Fruit fly (Drosophila melanogaster) whole organism, embryonic: Measurements from ENCODE around the gene CAH9.

ENCODE experiments used
- BEAF-32 ChIP-seq: fragments of 200-800 bp; sonication (Bioruptor generic); optimal IDR thresholded peaks from 3 replicates; lab custom pipeline; 2017; ENCODE audit warnings: missing biosample characterization, missing genetic modification characterization, mild to moderate bottlenecking, moderate library complexity, missing genetic modification reagents
- C15 ChIP-seq: fragments of 200-800 bp; sonication (Bioruptor generic); IDR thresholded peaks from 3 replicates; pipeline ENCODE4 v1.3.6; 2022; ENCODE audit warnings: missing biosample characterization, missing genetic modification characterization
- CG10209 ChIP-seq: fragments of 200-800 bp; sonication (Bioruptor generic); optimal IDR thresholded peaks from 3 replicates; lab custom pipeline; 2017; ENCODE audit warnings: missing biosample characterization, mild to moderate bottlenecking, missing genetic modification characterization, missing genetic modification reagents
- CG10267 ChIP-seq: fragments of 200-800 bp; sonication (Bioruptor generic); optimal IDR thresholded peaks from 2 replicates; lab custom pipeline; 2018; ENCODE audit warnings: missing biosample characterization, mild to moderate bottlenecking, missing genetic modification characterization, moderate library complexity
- CG10565 ChIP-seq: fragments of 200-800 bp; sonication (Bioruptor generic); optimal IDR thresholded peaks from 3 replicates; lab custom pipeline; 2016; ENCODE audit warnings: missing biosample characterization, mild to moderate bottlenecking, missing genetic modification characterization
- CG11247 ChIP-seq: fragments of 200-800 bp; sonication (Bioruptor generic); IDR thresholded peaks from 2 replicates; pipeline ENCODE4 v1.3.6; 2022; ENCODE audit warnings: missing biosample characterization, missing genetic modification characterization
- CG14441 ChIP-seq: fragments of 200-800 bp; sonication (Bioruptor generic); IDR thresholded peaks from 2 replicates; pipeline ENCODE4 v1.3.6; 2022; ENCODE audit warnings: missing biosample characterization, missing genetic modification characterization
- CG14710 ChIP-seq: fragments of 200-800 bp; sonication (Bioruptor generic); optimal IDR thresholded peaks from 3 replicates; lab custom pipeline; 2019; ENCODE audit warnings: missing biosample characterization, mild to moderate bottlenecking, missing genetic modification characterization, moderate library complexity
- CG18011 ChIP-seq: fragments of 200-800 bp; sonication (Bioruptor generic); optimal IDR thresholded peaks from 2 replicates; lab custom pipeline; 2017; ENCODE audit warnings: missing biosample characterization, missing genetic modification characterization, mild to moderate bottlenecking, moderate library complexity, missing genotype
- CG1832 ChIP-seq: fragments of 200-800 bp; sonication (Bioruptor generic); optimal IDR thresholded peaks from 2 replicates; lab custom pipeline; 2017; ENCODE audit warnings: missing biosample characterization, mild to moderate bottlenecking, missing genetic modification characterization, inconsistent platforms
- CG30431 ChIP-seq: fragments of 200-800 bp; sonication (Bioruptor generic); optimal IDR thresholded peaks from 2 replicates; lab custom pipeline; 2017; ENCODE audit warnings: missing biosample characterization, missing genetic modification characterization
- CG3065 ChIP-seq: fragments of 200-800 bp; sonication (Bioruptor generic); optimal IDR thresholded peaks from 2 replicates; lab custom pipeline; 2016; ENCODE audit warnings: missing biosample characterization, missing genetic modification characterization
- CG33213 ChIP-seq: fragments of 200-800 bp; sonication (Bioruptor generic); optimal IDR thresholded peaks from 3 replicates; lab custom pipeline; 2016; ENCODE audit warnings: missing biosample characterization, missing genetic modification characterization
- CG34376 ChIP-seq: fragments of 200-800 bp; sonication (Bioruptor generic); optimal IDR thresholded peaks from 2 replicates; lab custom pipeline; 2018; ENCODE audit warnings: missing biosample characterization, mild to moderate bottlenecking, missing genetic modification characterization
- CG4328 ChIP-seq: fragments of 200-800 bp; sonication (Bioruptor generic); optimal IDR thresholded peaks from 3 replicates; lab custom pipeline; 2017; ENCODE audit warnings: missing biosample characterization, missing genetic modification reagents, missing genetic modification characterization
- CG5180 ChIP-seq: fragments of 200-800 bp; sonication (Bioruptor generic); optimal IDR thresholded peaks from 3 replicates; lab custom pipeline; 2017; ENCODE audit warnings: missing biosample characterization, missing genetic modification characterization, mild to moderate bottlenecking, moderate library complexity, missing genetic modification reagents
- CG5953 ChIP-seq: fragments of 200-800 bp; sonication (Bioruptor generic); IDR thresholded peaks from 2 replicates; pipeline ENCODE4 v1.3.6; 2022; ENCODE audit warnings: missing biosample characterization, missing genetic modification characterization
- CG6254 ChIP-seq: fragments of 200-800 bp; sonication (Bioruptor generic); optimal IDR thresholded peaks from 3 replicates; lab custom pipeline; 2017; ENCODE audit warnings: mild to moderate bottlenecking, missing biosample characterization, missing genetic modification reagents, missing genetic modification characterization
- CG6683 ChIP-seq: fragments of 200-800 bp; sonication (Bioruptor generic); optimal IDR thresholded peaks from 2 replicates; lab custom pipeline; 2017; ENCODE audit warnings: missing biosample characterization, mild to moderate bottlenecking, missing genetic modification characterization, missing genetic modification reagents
- CG6854 ChIP-seq: fragments of 200-800 bp; sonication (Bioruptor generic); optimal IDR thresholded peaks from 3 replicates; lab custom pipeline; 2017; ENCODE audit warnings: missing biosample characterization, mild to moderate bottlenecking, missing genetic modification characterization
- CG7786 ChIP-seq: fragments of 200-800 bp; sonication (Bioruptor generic); optimal IDR thresholded peaks from 2 replicates; lab custom pipeline; 2016; ENCODE audit warnings: missing biosample characterization, missing genetic modification characterization
- CG8290 ChIP-seq, 3 experiments: fragments of 200-800 bp; sonication (Bioruptor generic); optimal IDR thresholded peaks; 2 replicates each; lab custom pipeline; 2016 to 2019; ENCODE audit warnings: missing biosample characterization in 3 of 3, missing genetic modification characterization in 3 of 3, mild to moderate bottlenecking in 2 of 3, moderate library complexity in 1 of 3
- CG8765 ChIP-seq: fragments of 200-800 bp; sonication (Bioruptor generic); IDR thresholded peaks from 2 replicates; pipeline ENCODE4 v1.3.6; 2022; ENCODE audit warnings: missing biosample characterization, missing genetic modification characterization
- CG9215 ChIP-seq: fragments of 200-800 bp; sonication (Bioruptor generic); IDR thresholded peaks from 2 replicates; pipeline ENCODE4 v1.3.6; 2022; ENCODE audit warnings: missing biosample characterization, missing genetic modification characterization
- D ChIP-seq, 2 experiments: fragments of 200-800 bp in 1 of 2; fragments of >200 bp in 1 of 2; sonication (Bioruptor generic) in 1 of 2; optimal IDR thresholded peaks; 2 replicates in 1 of 2; 3 replicates in 1 of 2; lab custom pipeline; 2017; ENCODE audit warnings: mild to moderate bottlenecking in 1 of 2, missing biosample characterization in 1 of 2, missing genetic modification characterization in 1 of 2, missing genetic modification reagents in 1 of 2
- Dll ChIP-seq: fragments of 200-800 bp; sonication (Bioruptor generic); IDR thresholded peaks from 4 replicates; pipeline ENCODE4 v1.3.6; 2022; ENCODE audit warnings: missing biosample characterization, missing genetic modification characterization; ENCODE audit not compliant: partially characterized antibody
- Ets97D ChIP-seq: fragments of 200-800 bp; sonication (Bioruptor generic); optimal IDR thresholded peaks from 3 replicates; lab custom pipeline; 2016; ENCODE audit warnings: missing biosample characterization, missing genetic modification characterization
- Fer2 ChIP-seq: fragments of 200-800 bp; sonication (Bioruptor generic); optimal IDR thresholded peaks from 2 replicates; lab custom pipeline; 2018; ENCODE audit warnings: missing biosample characterization, mild to moderate bottlenecking, missing genetic modification characterization, moderate library complexity
- Hmr ChIP-seq: fragments of 200-800 bp; sonication (Bioruptor generic); optimal IDR thresholded peaks from 3 replicates; lab custom pipeline; 2017; ENCODE audit warnings: mild to moderate bottlenecking, missing biosample characterization, missing genetic modification reagents, missing genetic modification characterization
- Hr3 ChIP-seq: fragments of 200-800 bp; sonication (Bioruptor generic); optimal IDR thresholded peaks from 3 replicates; lab custom pipeline; 2016; ENCODE audit warnings: missing biosample characterization, missing genetic modification characterization
- Jarid2 ChIP-seq: fragments of 200-800 bp; sonication (Bioruptor generic); optimal IDR thresholded peaks from 3 replicates; lab custom pipeline; 2017; ENCODE audit warnings: mild to moderate bottlenecking, missing biosample characterization, missing genetic modification reagents, missing genetic modification characterization
- NC2α ChIP-seq: fragments of 200-800 bp; sonication (Bioruptor generic); optimal IDR thresholded peaks from 2 replicates; lab custom pipeline; 2016; ENCODE audit warnings: missing biosample characterization, missing genetic modification characterization
- TFAM ChIP-seq: fragments of 200-800 bp; sonication (Bioruptor generic); optimal IDR thresholded peaks from 2 replicates; lab custom pipeline; 2017; ENCODE audit warnings: missing biosample characterization, missing genetic modification characterization, inconsistent platforms
- Usf ChIP-seq: fragments of 200-800 bp; sonication (Bioruptor generic); optimal IDR thresholded peaks from 2 replicates; lab custom pipeline; 2017; ENCODE audit warnings: missing genotype, missing biosample characterization, missing genetic modification characterization
- bsh ChIP-seq, 2 experiments: fragments of 200-800 bp; sonication (Bioruptor generic); optimal IDR thresholded peaks; 2 replicates each; lab custom pipeline; 2017 to 2018; ENCODE audit warnings: mild to moderate bottlenecking in 2 of 2, missing biosample characterization in 2 of 2, missing genetic modification characterization in 2 of 2, moderate library complexity in 1 of 2
- ems ChIP-seq: fragments of 200-800 bp; sonication (Bioruptor generic); optimal IDR thresholded peaks from 3 replicates; lab custom pipeline; 2016; ENCODE audit warnings: missing biosample characterization, missing genetic modification characterization
- fd102C ChIP-seq: fragments of 200-800 bp; sonication (Bioruptor generic); optimal IDR thresholded peaks from 2 replicates; lab custom pipeline; 2018; ENCODE audit warnings: missing biosample characterization, mild to moderate bottlenecking, missing genetic modification characterization, moderate library complexity
- gcm2 ChIP-seq: fragments of 200-800 bp; sonication (Bioruptor generic); optimal IDR thresholded peaks from 2 replicates; lab custom pipeline; 2016; ENCODE audit warnings: missing biosample characterization, missing genetic modification characterization
- h ChIP-seq: fragments of >200 bp; optimal IDR thresholded peaks from 2 replicates; lab custom pipeline; 2017
- inv ChIP-seq: fragments of 200-800 bp; sonication (Bioruptor generic); IDR thresholded peaks from 2 replicates; pipeline ENCODE4 v1.3.6; 2022; ENCODE audit warnings: missing biosample characterization, missing genetic modification characterization; ENCODE audit not compliant: partially characterized antibody
- org-1 ChIP-seq: fragments of 200-800 bp; sonication (Bioruptor generic); optimal IDR thresholded peaks from 2 replicates; lab custom pipeline; 2017; ENCODE audit warnings: missing biosample characterization, missing genetic modification characterization
- otp ChIP-seq: fragments of 200-800 bp; sonication (Bioruptor generic); IDR thresholded peaks from 3 replicates; pipeline ENCODE4, ENCODE4 v1.3.6; 2022; ENCODE audit warnings: missing biosample characterization, missing genetic modification characterization
- prd ChIP-seq, 3 experiments: fragments of >200 bp in 2 of 3; fragments of 200-800 bp in 1 of 3; sonication (Bioruptor generic) in 1 of 3; optimal IDR thresholded peaks in 2 of 3; IDR thresholded peaks in 1 of 3; 2 replicates in 2 of 3; 3 replicates in 1 of 3; pipeline versions ENCODE4 v1.3.6 to Lab custom; 2017 to 2022; ENCODE audit warnings: missing biosample characterization in 1 of 3, missing genetic modification characterization in 1 of 3
- psq ChIP-seq: fragments of 200-800 bp; sonication (Bioruptor generic); optimal IDR thresholded peaks from 2 replicates; lab custom pipeline; 2017; ENCODE audit warnings: missing biosample characterization, missing genetic modification characterization
- seq ChIP-seq: fragments of 200-800 bp; sonication (Bioruptor generic); IDR thresholded peaks from 2 replicates; pipeline ENCODE4 v1.3.6; 2022; ENCODE audit warnings: missing biosample characterization, missing genetic modification characterization
- so ChIP-seq: fragments of 200-800 bp; sonication (Bioruptor generic); IDR thresholded peaks from 3 replicates; pipeline ENCODE4 v1.3.6; 2022; ENCODE audit warnings: missing biosample characterization, missing genetic modification characterization
- ssp ChIP-seq: fragments of 200-800 bp; sonication (Bioruptor generic); IDR thresholded peaks from 2 replicates; pipeline ENCODE4 v1.3.6; 2022; ENCODE audit warnings: missing biosample characterization, missing genetic modification characterization
- unpg ChIP-seq: fragments of 200-800 bp; sonication (Bioruptor generic); optimal IDR thresholded peaks from 3 replicates; lab custom pipeline; 2018; ENCODE audit warnings: missing biosample characterization, mild to moderate bottlenecking, missing genetic modification characterization, moderate library complexity
- vvl ChIP-seq: fragments of 200-800 bp; sonication (Bioruptor generic); IDR thresholded peaks from 2 replicates; pipeline ENCODE4 v1.3.6; 2022; ENCODE audit warnings: missing biosample characterization, missing genetic modification characterization

Gene CAH9

DNA sequence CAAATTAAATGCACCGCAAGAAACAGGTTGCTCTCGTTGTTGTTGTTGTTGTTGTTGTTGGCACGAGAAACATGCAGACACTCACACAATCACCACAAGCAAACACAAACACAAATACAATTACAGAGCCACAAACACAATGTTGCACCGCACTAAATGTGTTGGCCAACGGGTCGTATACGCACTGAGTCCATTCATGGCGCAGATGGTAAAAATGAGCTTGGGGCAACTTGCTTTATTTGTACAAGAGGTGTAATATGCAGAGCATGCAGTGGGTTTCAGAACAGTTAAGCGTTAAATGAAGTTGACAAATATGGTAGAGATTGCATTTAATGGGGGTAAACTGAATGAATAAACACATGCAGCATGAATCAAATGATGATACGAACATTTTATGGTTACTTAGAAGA, 31.9 kb upstream of the CAH9 start (continued):
- peak; percentile 10 for TF ChIP-seq CG10267 (tag; lab: Kevin White, UChicago)
- TF ChIP-seq gcm2, result no peak
- TF ChIP-seq inv (GFP tag; lab: Robert Waterston, UW), result no peak
- TF ChIP-seq CG7786 (GFP tag; lab: Kevin White, UChicago), result no peak
- no peak for TF ChIP-seq CG6854
- TF ChIP-seq CG10209 (GFP tag; lab: Kevin White, UChicago), result peak; percentile 11
- no peak for TF ChIP-seq CG34376 (GFP tag; lab: Kevin White, UChicago)
- peak; percentile 28 for TF ChIP-seq unpg (GFP tag; lab: Kevin White, UChicago)
- TF ChIP-seq CG8290 (GFP tag; optimal IDR thresholded peaks at IDR 0.05; lab: Kevin White, UChicago), result peak; percentile 26
- TF ChIP-seq CG8290 (tag; optimal IDR thresholded peaks at IDR 0.05; lab: Kevin White, UChicago), result peak; percentile 25 to 38
- TF ChIP-seq seq (GFP tag; lab: Robert Waterston, UW), result no peak; the same call in 1 of the 2 replicates
- 0 out of 3 replicates have a peak, but pooled peaks have one; percentile 50 for TF ChIP-seq otp
- TF ChIP-seq Jarid2 (GFP tag; lab: Kevin White, UChicago), result no peak
- TF ChIP-seq TFAM (GFP tag; lab: Kevin White, UChicago), result peak; percentile 10
- TF ChIP-seq prd (optimal IDR thresholded peaks at IDR 0.05; lab: Kevin White, UChicago), result no peak
- no peak for TF ChIP-seq prd (GFP tag; IDR thresholded peaks at IDR 0.05; lab: Robert Waterston, UW)
- no peak for TF ChIP-seq CG9215
- TF ChIP-seq CG6683 (GFP tag; lab: Kevin White, UChicago), result peak; percentile 10
- TF ChIP-seq vvl, result peak; percentile 41; the same call in 1 of the 2 replicates
- peak; percentile 57 for TF ChIP-seq CG5953 (GFP tag; lab: Robert Waterston, UW)
- peak in 1 of 2 experiments; percentile 68 for TF ChIP-seq bsh (GFP tag; optimal IDR thresholded peaks at IDR 0.05; lab: Kevin White, UChicago)
- no peak for TF ChIP-seq ems
- TF ChIP-seq CG14441 (GFP tag; lab: Robert Waterston, UW), result no peak
- TF ChIP-seq ssp (GFP tag; lab: Robert Waterston, UW), result no peak
- TF ChIP-seq CG18011 (GFP tag; lab: Kevin White, UChicago), result no peak
- no peak for TF ChIP-seq Hr3 (GFP tag; lab: Kevin White, UChicago)
- peak; percentile 24 for TF ChIP-seq Hmr (GFP tag; lab: Kevin White, UChicago)
- no peak for TF ChIP-seq NC2α
- no peak for TF ChIP-seq CG30431 (GFP tag; lab: Kevin White, UChicago)
- TF ChIP-seq Fer2 (tag; lab: Kevin White, UChicago), result no peak
- peak; percentile 80 for TF ChIP-seq CG5180 (GFP tag; lab: Kevin White, UChicago)
- no peak for TF ChIP-seq h (lab: Kevin White, UChicago)
- no peak for TF ChIP-seq Dll (GFP tag; lab: Robert Waterston, UW)
- no peak for TF ChIP-seq so (GFP tag; lab: Robert Waterston, UW)
- TF ChIP-seq C15 (GFP tag; lab: Robert Waterston, UW), result no peak
- TF ChIP-seq CG4328 (GFP tag; lab: Kevin White, UChicago), result peak; percentile 38
- TF ChIP-seq CG11247 (GFP tag; lab: Robert Waterston, UW), result no peak
- peak; percentile 26 for TF ChIP-seq CG14710 (tag; lab: Kevin White, UChicago)
- no peak for TF ChIP-seq CG1832 (GFP tag; lab: Kevin White, UChicago)
- TF ChIP-seq CG6254 (GFP tag; lab: Kevin White, UChicago), result peak; percentile 38
- peak; percentile 61 for TF ChIP-seq org-1 (GFP tag; lab: Kevin White, UChicago)
- TF ChIP-seq D (optimal IDR thresholded peaks at IDR 0.05; lab: Kevin White, UChicago), result no peak
- TF ChIP-seq D (GFP tag; optimal IDR thresholded peaks at IDR 0.05; lab: Kevin White, UChicago), result peak; percentile 60
- TF ChIP-seq CG10565 (GFP tag; lab: Kevin White, UChicago), result no peak
- no peak for TF ChIP-seq Ets97D (GFP tag; lab: Kevin White, UChicago)
- no peak for TF ChIP-seq fd102C (GFP tag; lab: Kevin White, UChicago)
- TF ChIP-seq CG8765, result no peak
- TF ChIP-seq BEAF-32 (GFP tag; lab: Kevin White, UChicago), result no peak
- no peak for TF ChIP-seq CG33213 (GFP tag; lab: Kevin White, UChicago)
- TF ChIP-seq Usf (GFP tag; lab: Kevin White, UChicago), result no peak
- no peak for TF ChIP-seq CG3065 (GFP tag; lab: Kevin White, UChicago)
- TF ChIP-seq psq, result no peak
